Fruit fly (Drosophila melanogaster) whole organism, embryonic: ENCODE data around the gene CG15445.
A peak's percentile ranks its signal among the peaks of the same experiment; 100 is the strongest.

ENCODE experiments used
- ATbp ChIP-seq: fragments of 200-800 bp; sonication (Bioruptor generic); optimal IDR thresholded peaks from 2 replicates; lab custom pipeline; 2017; ENCODE audit warnings: missing biosample characterization, mild to moderate bottlenecking, missing genetic modification characterization, missing genetic modification reagents
- BEAF-32 ChIP-seq: fragments of 200-800 bp; sonication (Bioruptor generic); optimal IDR thresholded peaks from 3 replicates; lab custom pipeline; 2017; ENCODE audit warnings: missing biosample characterization, missing genetic modification characterization, mild to moderate bottlenecking, moderate library complexity, missing genetic modification reagents
- CG10209 ChIP-seq: fragments of 200-800 bp; sonication (Bioruptor generic); optimal IDR thresholded peaks from 3 replicates; lab custom pipeline; 2017; ENCODE audit warnings: missing biosample characterization, mild to moderate bottlenecking, missing genetic modification characterization, missing genetic modification reagents
- CG10267 ChIP-seq: fragments of 200-800 bp; sonication (Bioruptor generic); optimal IDR thresholded peaks from 2 replicates; lab custom pipeline; 2018; ENCODE audit warnings: missing biosample characterization, mild to moderate bottlenecking, missing genetic modification characterization, moderate library complexity
- CG10565 ChIP-seq: fragments of 200-800 bp; sonication (Bioruptor generic); optimal IDR thresholded peaks from 3 replicates; lab custom pipeline; 2016; ENCODE audit warnings: missing biosample characterization, mild to moderate bottlenecking, missing genetic modification characterization
- CG11247 ChIP-seq: fragments of 200-800 bp; sonication (Bioruptor generic); IDR thresholded peaks from 2 replicates; pipeline ENCODE4 v1.3.6; 2022; ENCODE audit warnings: missing biosample characterization, missing genetic modification characterization
- CG11504 ChIP-seq: fragments of 200-800 bp; sonication (Bioruptor generic); optimal IDR thresholded peaks from 3 replicates; lab custom pipeline; 2019; ENCODE audit warnings: missing biosample characterization, mild to moderate bottlenecking, missing genetic modification characterization, moderate library complexity
- CG11560 ChIP-seq: fragments of 200-800 bp; sonication (Bioruptor generic); IDR thresholded peaks from 3 replicates; pipeline ENCODE4 v1.3.6; 2022; ENCODE audit warnings: missing biosample characterization, missing genetic modification characterization
- CG11696 ChIP-seq: fragments of 200-800 bp; sonication (Bioruptor generic); IDR thresholded peaks from 2 replicates; pipeline ENCODE4 v1.3.6; 2022; ENCODE audit warnings: missing biosample characterization, missing genetic modification characterization
- CG11723 ChIP-seq: fragments of 200-800 bp; sonication (Bioruptor generic); optimal IDR thresholded peaks from 2 replicates; lab custom pipeline; 2017; ENCODE audit warnings: missing biosample characterization, mild to moderate bottlenecking, missing genetic modification characterization
- CG12104 ChIP-seq: fragments of 200-800 bp; sonication (Bioruptor generic); optimal IDR thresholded peaks from 3 replicates; lab custom pipeline; 2016; ENCODE audit warnings: missing biosample characterization, missing genetic modification characterization
- CG14050 ChIP-seq: fragments of 200-800 bp; sonication (Bioruptor generic); IDR thresholded peaks from 3 replicates; pipeline ENCODE4 v1.3.6; 2022; ENCODE audit warnings: missing biosample characterization, missing genetic modification characterization
- CG14710 ChIP-seq: fragments of 200-800 bp; sonication (Bioruptor generic); optimal IDR thresholded peaks from 3 replicates; lab custom pipeline; 2019; ENCODE audit warnings: missing biosample characterization, mild to moderate bottlenecking, missing genetic modification characterization, moderate library complexity
- CG1603 ChIP-seq: fragments of 200-800 bp; sonication (Bioruptor generic); optimal IDR thresholded peaks from 2 replicates; lab custom pipeline; 2019; ENCODE audit warnings: missing biosample characterization, mild to moderate bottlenecking, missing genetic modification characterization, moderate library complexity
- CG16813 ChIP-seq: fragments of 200-800 bp; sonication (Bioruptor generic); IDR thresholded peaks from 3 replicates; pipeline ENCODE4 v1.3.6; 2022; ENCODE audit warnings: missing biosample characterization, missing genetic modification characterization; ENCODE audit not compliant: partially characterized antibody
- CG17802 ChIP-seq: fragments of 200-800 bp; sonication (Bioruptor generic); optimal IDR thresholded peaks from 2 replicates; lab custom pipeline; 2018; ENCODE audit warnings: missing biosample characterization, mild to moderate bottlenecking, missing genetic modification characterization, moderate library complexity
- CG32767 ChIP-seq: fragments of 200-800 bp; sonication (Bioruptor generic); IDR thresholded peaks from 2 replicates; pipeline ENCODE4 v1.3.6; 2022; ENCODE audit warnings: missing biosample characterization, missing genetic modification characterization
- CG42726 ChIP-seq: fragments of 200-800 bp; sonication (Bioruptor generic); IDR thresholded peaks from 2 replicates; pipeline ENCODE4 v1.3.6; 2022; ENCODE audit warnings: missing biosample characterization, missing genetic modification characterization; ENCODE audit not compliant: partially characterized antibody
- CG6272 ChIP-seq: fragments of 200-800 bp; sonication (Bioruptor generic); IDR thresholded peaks from 2 replicates; pipeline ENCODE4 v1.3.6; 2022; ENCODE audit warnings: missing biosample characterization, missing genetic modification characterization
- CG6683 ChIP-seq: fragments of 200-800 bp; sonication (Bioruptor generic); optimal IDR thresholded peaks from 2 replicates; lab custom pipeline; 2017; ENCODE audit warnings: missing biosample characterization, mild to moderate bottlenecking, missing genetic modification characterization, missing genetic modification reagents
- CG7357 ChIP-seq: fragments of 200-800 bp; sonication (Bioruptor generic); IDR thresholded peaks from 3 replicates; pipeline ENCODE4 v1.3.6; 2022; ENCODE audit warnings: missing biosample characterization, missing genetic modification characterization
- CG7839 ChIP-seq: fragments of 200-800 bp; sonication (Bioruptor generic); optimal IDR thresholded peaks from 3 replicates; lab custom pipeline; 2018; ENCODE audit warnings: missing biosample characterization, mild to moderate bottlenecking, missing genetic modification characterization, moderate library complexity
- CG7963 ChIP-seq: fragments of 200-800 bp; sonication (Bioruptor generic); IDR thresholded peaks from 3 replicates; pipeline ENCODE4 v1.3.6; 2022; ENCODE audit warnings: missing biosample characterization, missing genetic modification characterization; ENCODE audit not compliant: partially characterized antibody
- CG9797 ChIP-seq: fragments of 200-800 bp; sonication (Bioruptor generic); optimal IDR thresholded peaks from 3 replicates; lab custom pipeline; 2018; ENCODE audit warnings: missing biosample characterization, mild to moderate bottlenecking, missing genetic modification characterization
- CG9932 ChIP-seq: fragments of 200-800 bp; sonication (Bioruptor generic); IDR thresholded peaks from 2 replicates; pipeline ENCODE4 v1.3.6; 2022; ENCODE audit warnings: missing biosample characterization, missing genetic modification characterization
- E2f2 ChIP-seq: fragments of 200-800 bp; sonication (Bioruptor generic); IDR thresholded peaks from 2 replicates; pipeline ENCODE4 v1.3.6; 2022; ENCODE audit warnings: missing biosample characterization, missing genetic modification characterization
- Ets97D ChIP-seq: fragments of 200-800 bp; sonication (Bioruptor generic); optimal IDR thresholded peaks from 3 replicates; lab custom pipeline; 2016; ENCODE audit warnings: missing biosample characterization, missing genetic modification characterization
- HLH54F ChIP-seq: fragments of 200-800 bp; sonication (Bioruptor generic); optimal IDR thresholded peaks from 3 replicates; lab custom pipeline; 2016; ENCODE audit warnings: missing biosample characterization, missing genetic modification characterization
- HmgD ChIP-seq: fragments of 200-800 bp; sonication (Bioruptor generic); optimal IDR thresholded peaks from 3 replicates; lab custom pipeline; 2016; ENCODE audit warnings: missing biosample characterization, missing genetic modification characterization
- Hmr ChIP-seq: fragments of 200-800 bp; sonication (Bioruptor generic); optimal IDR thresholded peaks from 3 replicates; lab custom pipeline; 2017; ENCODE audit warnings: mild to moderate bottlenecking, missing biosample characterization, missing genetic modification reagents, missing genetic modification characterization
- Hr3 ChIP-seq: fragments of 200-800 bp; sonication (Bioruptor generic); optimal IDR thresholded peaks from 3 replicates; lab custom pipeline; 2016; ENCODE audit warnings: missing biosample characterization, missing genetic modification characterization
- Myb ChIP-seq: fragments of 200-800 bp; sonication (Bioruptor generic); optimal IDR thresholded peaks from 2 replicates; lab custom pipeline; 2016; ENCODE audit warnings: missing biosample characterization, missing genetic modification characterization
- NC2β ChIP-seq: fragments of 200-800 bp; sonication (Bioruptor generic); optimal IDR thresholded peaks from 2 replicates; lab custom pipeline; 2016; ENCODE audit warnings: missing biosample characterization, missing genetic modification characterization
- bowl ChIP-seq: fragments of 200-800 bp; sonication (Bioruptor generic); IDR thresholded peaks from 2 replicates; pipeline ENCODE4 v1.3.6; 2022; ENCODE audit warnings: missing biosample characterization, missing genetic modification characterization
- br ChIP-seq: fragments of >200 bp; optimal IDR thresholded peaks from 2 replicates; lab custom pipeline; 2017
- chif ChIP-seq, 2 experiments: fragments of 200-800 bp; sonication (Bioruptor generic); optimal IDR thresholded peaks; 3 replicates each; lab custom pipeline; 2016; ENCODE audit warnings: missing biosample characterization in 2 of 2, missing genetic modification characterization in 2 of 2
- chn ChIP-seq: fragments of 200-800 bp; sonication (Bioruptor generic); optimal IDR thresholded peaks from 2 replicates; lab custom pipeline; 2016; ENCODE audit warnings: missing biosample characterization, missing genetic modification characterization
- croc ChIP-seq: fragments of 200-800 bp; sonication (Bioruptor generic); conservative IDR thresholded peaks from 3 replicates; pipeline ENCODE4 v1.3.6; 2022; ENCODE audit warnings: missing biosample characterization, missing genetic modification characterization
- crol ChIP-seq: fragments of 200-800 bp; sonication (Bioruptor generic); IDR thresholded peaks from 2 replicates; pipeline ENCODE4 v1.3.6; 2022; ENCODE audit warnings: missing biosample characterization, missing genetic modification characterization
- dpn ChIP-seq, 2 experiments: fragments of 200-800 bp; sonication (Bioruptor generic); optimal IDR thresholded peaks; 3 replicates each; lab custom pipeline; 2016; ENCODE audit warnings: missing biosample characterization in 2 of 2, missing genetic modification characterization in 2 of 2
- hkb ChIP-seq, 2 experiments: fragments of 200-800 bp in 1 of 2; fragments of >200 bp in 1 of 2; sonication (Bioruptor generic) in 1 of 2; IDR thresholded peaks in 1 of 2; optimal IDR thresholded peaks in 1 of 2; 2 replicates each; pipeline versions ENCODE4 v1.3.6 to Lab custom; 2017 to 2022; ENCODE audit warnings: missing biosample characterization in 1 of 2, missing genetic modification characterization in 1 of 2
- ind ChIP-seq: fragments of 200-800 bp; sonication (Bioruptor generic); optimal IDR thresholded peaks from 3 replicates; lab custom pipeline; 2016; ENCODE audit warnings: missing biosample characterization, missing genetic modification characterization
- klu ChIP-seq: fragments of 200-800 bp; sonication (Bioruptor generic); IDR thresholded peaks from 2 replicates; pipeline ENCODE4 v1.3.6; 2022; ENCODE audit warnings: missing biosample characterization, missing genetic modification characterization
- prd ChIP-seq, 3 experiments: fragments of >200 bp in 2 of 3; fragments of 200-800 bp in 1 of 3; sonication (Bioruptor generic) in 1 of 3; optimal IDR thresholded peaks in 2 of 3; IDR thresholded peaks in 1 of 3; 2 replicates in 2 of 3; 3 replicates in 1 of 3; pipeline versions ENCODE4 v1.3.6 to Lab custom; 2017 to 2022; ENCODE audit warnings: missing biosample characterization in 1 of 3, missing genetic modification characterization in 1 of 3
- slbo ChIP-seq: fragments of 200-800 bp; sonication (Bioruptor generic); IDR thresholded peaks from 2 replicates; pipeline ENCODE4 v1.3.6; 2022; ENCODE audit warnings: missing biosample characterization, missing genetic modification characterization
- stwl ChIP-seq: fragments of 200-800 bp; sonication (Bioruptor generic); optimal IDR thresholded peaks from 3 replicates; lab custom pipeline; 2018; ENCODE audit warnings: missing biosample characterization, mild to moderate bottlenecking, missing genetic modification characterization, moderate library complexity
- tll ChIP-seq, 2 experiments: fragments of 200-800 bp in 1 of 2; fragments of >200 bp in 1 of 2; sonication (Bioruptor generic) in 1 of 2; optimal IDR thresholded peaks; 2 replicates each; lab custom pipeline; 2017 to 2019; ENCODE audit warnings: missing biosample characterization in 2 of 2, missing genetic modification characterization in 2 of 2, mild to moderate bottlenecking in 1 of 2, moderate library complexity in 1 of 2
- toy ChIP-seq: fragments of 200-800 bp; sonication (Bioruptor generic); IDR thresholded peaks from 2 replicates; pipeline ENCODE4 v1.3.6; 2022; ENCODE audit warnings: missing biosample characterization, missing genetic modification characterization
- zfh2 ChIP-seq: fragments of 200-800 bp; sonication (Bioruptor generic); optimal IDR thresholded peaks from 2 replicates; lab custom pipeline; 2016; ENCODE audit warnings: missing biosample characterization, missing genetic modification characterization

Gene CG15445

DNA sequence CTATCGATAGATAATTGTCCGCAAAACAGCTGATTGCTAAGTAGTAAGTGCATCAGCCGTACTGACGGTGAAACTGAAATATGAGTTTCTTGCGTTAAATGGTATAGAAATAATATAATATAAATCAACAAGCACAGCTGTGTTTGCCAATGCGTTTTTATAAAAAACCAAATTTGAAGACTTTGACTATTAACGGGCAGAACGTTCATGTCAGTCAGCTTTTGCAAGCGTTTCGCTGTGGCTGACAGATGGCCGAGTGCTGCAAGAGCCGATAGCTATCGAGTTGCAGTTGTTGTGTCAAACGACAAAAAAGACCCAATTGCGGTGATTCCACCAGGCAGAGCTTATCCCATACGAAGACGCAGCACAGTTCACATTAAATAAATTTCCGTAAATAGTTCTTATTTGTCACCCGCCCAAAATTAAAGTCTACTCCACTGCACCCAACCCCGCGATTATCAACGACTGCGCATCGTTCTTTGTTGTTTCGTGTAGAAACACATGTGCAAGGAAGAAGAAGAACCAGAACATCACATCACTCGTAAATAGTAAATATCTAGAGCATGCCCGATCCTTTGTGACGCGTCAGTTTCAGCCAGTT lies at the start of gene CG15445, which contains the start of gene unc (continued):
- TF ChIP-seq crol (GFP tag; lab: Robert Waterston, UW) (no peak), slbo (GFP tag; lab: Robert Waterston, UW) (peak; percentile 61), CG7963 (GFP tag; lab: Robert Waterston, UW) (peak; percentile 81), CG1603 (tag; lab: Kevin White, UChicago) (peak; percentile 54), Hr3 (GFP tag; lab: Kevin White, UChicago) (peak; percentile 33), CG16813 (peak; percentile 93), CG9932 (peak; percentile 67), hkb (optimal IDR thresholded peaks at IDR 0.05; lab: Kevin White, UChicago) (no peak), hkb (GFP tag; IDR thresholded peaks at IDR 0.05; lab: Robert Waterston, UW) (no peak), CG11504 (tag; lab: Kevin White, UChicago) (peak; percentile 76), CG10565 (GFP tag; lab: Kevin White, UChicago) (no peak), dpn (GFP tag; optimal IDR thresholded peaks at IDR 0.05; lab: Kevin White, UChicago) (peak in 1 of 2 experiments; percentile 9), CG7839 (tag; lab: Kevin White, UChicago) (no peak), klu (no peak), prd (optimal IDR thresholded peaks at IDR 0.05; lab: Kevin White, UChicago) (no peak), prd (GFP tag; IDR thresholded peaks at IDR 0.05; lab: Robert Waterston, UW) (peak; percentile 54; the same call in 2 of the 3 replicates), CG42726 (GFP tag; lab: Robert Waterston, UW) (peak; percentile 96), bowl (GFP tag; lab: Robert Waterston, UW) (no peak), CG11723 (GFP tag; lab: Kevin White, UChicago) (no peak), HLH54F (GFP tag; lab: Kevin White, UChicago) (peak; percentile 10), chn (peak; percentile 12), zfh2 (GFP tag; lab: Kevin White, UChicago) (peak; percentile 35), CG7357 (GFP tag; lab: Robert Waterston, UW) (0 out of 3 replicates have a peak, but pooled peaks have one; percentile 19), CG17802 (peak; percentile 4), CG11560 (tag; lab: Robert Waterston, UW) (peak; percentile 33; the same call in 1 of the 3 replicates), BEAF-32 (GFP tag; lab: Kevin White, UChicago) (peak; percentile 94), CG6683 (no peak), Hmr (GFP tag; lab: Kevin White, UChicago) (peak; percentile 26), CG11247 (GFP tag; lab: Robert Waterston, UW) (no peak), CG9797 (GFP tag; lab: Kevin White, UChicago) (peak; percentile 11), toy (no peak), Ets97D (GFP tag; lab: Kevin White, UChicago) (peak; percentile 74), NC2β (peak; percentile 3), br (no peak), tll (GFP tag; optimal IDR thresholded peaks at IDR 0.05; lab: Kevin White, UChicago) (peak; percentile 5 to 48), chif (GFP tag; optimal IDR thresholded peaks at IDR 0.05; lab: Kevin White, UChicago) (peak in 1 of 2 experiments; percentile 23), CG10209 (GFP tag; lab: Kevin White, UChicago) (no peak), stwl (tag; lab: Kevin White, UChicago) (peak; percentile 92), E2f2 (GFP tag; lab: Robert Waterston, UW) (peak; percentile 75), ATbp (no peak), CG10267 (tag; lab: Kevin White, UChicago) (peak; percentile 15), CG14710 (tag; lab: Kevin White, UChicago) (peak; percentile 53), Myb (GFP tag; lab: Kevin White, UChicago) (peak; percentile 97), croc (GFP tag; lab: Robert Waterston, UW) (no peak), HmgD (peak; percentile 72), ind (no peak), CG11696 (GFP tag; lab: Robert Waterston, UW) (no peak), CG12104 (no peak), CG14050 (GFP tag; lab: Robert Waterston, UW) (no peak), CG6272 (GFP tag; lab: Robert Waterston, UW) (peak; percentile 22; the same call in 1 of the 2 replicates), CG32767 (GFP tag; lab: Robert Waterston, UW) (no peak)
